Fruit fly (Drosophila melanogaster) whole organism, adult: Measurements from ENCODE around the gene Cp7Fa.

Source experiments
- CG12768 ChIP-seq: fragments of 200-800 bp; sonication (Bioruptor generic); optimal IDR thresholded peaks from 2 replicates; lab custom pipeline; 2017; ENCODE audit warnings: missing biosample characterization, missing genetic modification characterization, mild to moderate bottlenecking, moderate library complexity, missing genetic modification reagents
- Hr96 ChIP-seq: fragments of 200-800 bp; sonication (Bioruptor generic); optimal IDR thresholded peaks from 2 replicates; lab custom pipeline; 2016; ENCODE audit warnings: missing biosample characterization, missing genetic modification characterization

dm6 chrX:8455019-8455555, 15.6 kb upstream of the Cp7Fa start, which contains the start of gene org-1:
- TF ChIP-seq CG12768 (GFP tag; lab: Kevin White, UChicago) = no peak
- TF ChIP-seq Hr96 (GFP tag; lab: Kevin White, UChicago) = no peak
